Worm (Caenorhabditis elegans) whole organism, young adult: ENCODE measurements around the gene srd-11.

Experiments used
- C06A6.2 ChIP-seq: fragments of 200-800 bp; sonication (Bioruptor generic); conservative IDR thresholded peaks from 2 replicates; pipeline ENCODE4 v1.3.6; 2022; ENCODE audit warnings: missing genetic modification characterization, missing compliant biosample characterization
- C17E4.6 ChIP-seq: fragments of 200-800 bp; sonication (Bioruptor generic); IDR thresholded peaks from 2 replicates; pipeline ENCODE4 v1.3.6; 2022; ENCODE audit warnings: missing genetic modification reagents, missing genetic modification characterization, missing compliant biosample characterization
- D2030.7 ChIP-seq: fragments of 200-800 bp; sonication (Bioruptor generic); IDR thresholded peaks from 2 replicates; pipeline ENCODE4 v1.3.6; 2022; ENCODE audit warnings: missing genetic modification reagents, missing genetic modification characterization, missing compliant biosample characterization
- F23B12.7 ChIP-seq: sonication (generic microtip); optimal IDR thresholded peaks from 2 replicates; lab custom pipeline; 2017; ENCODE audit warnings: missing genetic modification characterization, mild to moderate bottlenecking, missing compliant biosample characterization, antibody characterized with exemption, moderate library complexity; ENCODE audit not compliant: insufficient read depth
- F37B4.10 ChIP-seq: fragments of 200-800 bp; sonication (Bioruptor generic); IDR thresholded peaks from 2 replicates; pipeline ENCODE4 v1.3.6; 2022; ENCODE audit warnings: missing genetic modification characterization, missing compliant biosample characterization
- Y53F4B.3 ChIP-seq: fragments of 200-800 bp; sonication (Bioruptor generic); IDR thresholded peaks from 2 replicates; pipeline ENCODE4 v1.3.6; 2022; ENCODE audit warnings: missing genetic modification reagents, missing genetic modification characterization, missing compliant biosample characterization
- Y95B8A.8 ChIP-seq: fragments of 200-800 bp; sonication (Bioruptor generic); IDR thresholded peaks from 2 replicates; pipeline ENCODE4 v1.3.6; 2022; ENCODE audit warnings: missing genetic modification reagents, missing genetic modification characterization, missing compliant biosample characterization
- ama-1 ChIP-seq, 3 experiments: fragments of 150-350 bp in 1 of 3; sonication (generic microtip) in 2 of 3; optimal IDR thresholded peaks; 2 replicates each; lab custom pipeline; 2014 to 2018; ENCODE audit warnings: missing biosample characterization in 2 of 3, missing genetic modification characterization in 2 of 3, missing genetic modification reagents in 2 of 3
- aptf-2 ChIP-seq: fragments of 200-800 bp; sonication (Bioruptor generic); conservative IDR thresholded peaks from 2 replicates; pipeline ENCODE4 v1.3.6; 2022; ENCODE audit warnings: missing genetic modification reagents, missing genetic modification characterization, missing compliant biosample characterization
- aptf-3 ChIP-seq: fragments of 200-800 bp; sonication (Bioruptor generic); IDR thresholded peaks from 2 replicates; pipeline ENCODE4 v1.3.6; 2022; ENCODE audit warnings: missing genetic modification characterization, missing compliant biosample characterization
- bed-2 ChIP-seq: fragments of 200-800 bp; sonication (Bioruptor generic); IDR thresholded peaks from 2 replicates; pipeline ENCODE4 v1.3.6; 2022; ENCODE audit warnings: missing genetic modification reagents, missing genetic modification characterization, missing compliant biosample characterization
- cebp-1 ChIP-seq, 2 experiments: fragments of 200-800 bp in 1 of 2; sonication (Bioruptor generic) in 1 of 2; sonication (generic microtip) in 1 of 2; IDR thresholded peaks in 1 of 2; optimal IDR thresholded peaks in 1 of 2; 2 replicates each; pipeline versions ENCODE4 v1.3.6 to Lab custom; 2017 to 2022; ENCODE audit warnings: missing compliant biosample characterization in 2 of 2, missing genetic modification characterization in 2 of 2, mild to moderate bottlenecking in 1 of 2, missing genetic modification reagents in 1 of 2, moderate library complexity in 1 of 2
- cebp-2 ChIP-seq: fragments of 200-800 bp; sonication (Bioruptor generic); IDR thresholded peaks from 2 replicates; pipeline ENCODE4 v1.3.6; 2022; ENCODE audit warnings: missing genetic modification characterization, missing compliant biosample characterization
- chd-7 ChIP-seq: sonication (generic microtip); optimal IDR thresholded peaks from 2 replicates; lab custom pipeline; 2016; ENCODE audit warnings: mild to moderate bottlenecking, missing genetic modification characterization, moderate library complexity, missing compliant biosample characterization
- dpl-1 ChIP-seq: fragments of 150-350 bp; optimal IDR thresholded peaks from 2 replicates; lab custom pipeline; 2014; ENCODE audit warnings: missing biosample characterization, missing genetic modification reagents, missing genetic modification characterization
- efl-1 ChIP-seq: fragments of 150-350 bp; optimal IDR thresholded peaks from 2 replicates; lab custom pipeline; 2014; ENCODE audit warnings: missing biosample characterization, missing genetic modification reagents, missing genetic modification characterization
- ets-4 ChIP-seq: fragments of 200-800 bp; sonication (Bioruptor generic); optimal IDR thresholded peaks from 2 replicates; lab custom pipeline; 2018; ENCODE audit warnings: mild to moderate bottlenecking, missing genetic modification characterization, missing compliant biosample characterization
- gei-17 ChIP-seq: fragments of 200-800 bp; sonication (Bioruptor generic); optimal IDR thresholded peaks from 2 replicates; lab custom pipeline; 2018; ENCODE audit warnings: mild to moderate bottlenecking, missing genetic modification characterization, missing compliant biosample characterization
- hmg-1.2 ChIP-seq: fragments of 200-800 bp; sonication (Bioruptor generic); IDR thresholded peaks from 2 replicates; pipeline ENCODE4 v1.3.6; 2022; ENCODE audit warnings: missing genetic modification reagents, missing genetic modification characterization, missing compliant biosample characterization
- hsf-1 ChIP-seq: fragments of 200-800 bp; sonication (Bioruptor generic); IDR thresholded peaks from 2 replicates; pipeline ENCODE4 v1.3.6; 2022; ENCODE audit warnings: missing genetic modification reagents, missing genetic modification characterization, missing compliant biosample characterization
- lin-54 ChIP-seq: fragments of 200-800 bp; sonication (Bioruptor generic); optimal IDR thresholded peaks from 2 replicates; lab custom pipeline; 2018; ENCODE audit warnings: mild to moderate bottlenecking, missing genetic modification characterization, missing compliant biosample characterization
- lsy-27 ChIP-seq: sonication (generic microtip); optimal IDR thresholded peaks from 2 replicates; lab custom pipeline; 2017; ENCODE audit warnings: missing genetic modification characterization, mild to moderate bottlenecking, missing compliant biosample characterization, antibody characterized with exemption, missing genotype, borderline replicate concordance; ENCODE audit not compliant: insufficient read depth
- madf-10 ChIP-seq: sonication (generic microtip); optimal IDR thresholded peaks from 2 replicates; lab custom pipeline; 2016; ENCODE audit warnings: mild to moderate bottlenecking, missing genetic modification characterization, missing compliant biosample characterization
- madf-6 ChIP-seq: fragments of 200-800 bp; sonication (Bioruptor generic); IDR thresholded peaks from 2 replicates; pipeline ENCODE4 v1.3.6; 2022; ENCODE audit warnings: missing genetic modification reagents, missing genetic modification characterization, missing compliant biosample characterization
- mel-28 ChIP-seq: sonication (generic microtip); optimal IDR thresholded peaks from 2 replicates; lab custom pipeline; 2016; ENCODE audit warnings: borderline replicate concordance, mild to moderate bottlenecking, missing genetic modification characterization, missing compliant biosample characterization
- nfya-1 ChIP-seq: sonication (generic microtip); optimal IDR thresholded peaks from 2 replicates; lab custom pipeline; 2017; ENCODE audit warnings: antibody characterized with exemption, missing compliant biosample characterization, missing genetic modification characterization, borderline replicate concordance; ENCODE audit not compliant: insufficient read depth
- nhr-120 ChIP-seq: fragments of 200-800 bp; sonication (Bioruptor generic); IDR thresholded peaks from 2 replicates; pipeline ENCODE4 v1.3.6; 2022; ENCODE audit warnings: missing genetic modification characterization, missing compliant biosample characterization
- nhr-27 ChIP-seq: fragments of 200-800 bp; sonication (Bioruptor generic); optimal IDR thresholded peaks from 2 replicates; lab custom pipeline; 2018; ENCODE audit warnings: mild to moderate bottlenecking, missing genetic modification characterization, moderate library complexity, missing compliant biosample characterization
- nhr-80 ChIP-seq: sonication (generic microtip); optimal IDR thresholded peaks from 2 replicates; lab custom pipeline; 2016; ENCODE audit warnings: missing genetic modification characterization, missing compliant biosample characterization
- rpc-1 ChIP-seq, 2 experiments: fragments of 150-350 bp in 1 of 2; sonication (generic microtip) in 1 of 2; optimal IDR thresholded peaks; 2 replicates each; lab custom pipeline; 2014 to 2018; ENCODE audit warnings: missing biosample characterization in 1 of 2, missing genetic modification characterization in 1 of 2, missing genetic modification reagents in 1 of 2, missing genotype in 1 of 2
- sdz-38 ChIP-seq: sonication (generic microtip); optimal IDR thresholded peaks from 2 replicates; lab custom pipeline; 2016; ENCODE audit warnings: missing genotype, missing genetic modification characterization, missing compliant biosample characterization
- sea-2 ChIP-seq: fragments of 200-800 bp; sonication (Bioruptor generic); IDR thresholded peaks from 2 replicates; pipeline ENCODE4 v1.3.6; 2022; ENCODE audit warnings: missing genetic modification characterization, missing compliant biosample characterization
- snpc-1.1 ChIP-seq: sonication (generic microtip); optimal IDR thresholded peaks from 2 replicates; lab custom pipeline; 2017; ENCODE audit warnings: missing genetic modification characterization, mild to moderate bottlenecking, missing compliant biosample characterization, antibody characterized with exemption, moderate library complexity, missing genotype, missing genetic modification reagents; ENCODE audit not compliant: insufficient read depth
- snpc-4 ChIP-seq, 5 experiments: fragments of 150-350 bp in 1 of 5; sonication (generic microtip) in 4 of 5; optimal IDR thresholded peaks; 2 replicates each; lab custom pipeline; 2014 to 2018; ENCODE audit warnings: missing genetic modification characterization in 5 of 5, missing biosample characterization in 3 of 5, antibody characterized with exemption in 2 of 5, mild to moderate bottlenecking in 2 of 5, missing compliant biosample characterization in 2 of 5, missing genotype in 2 of 5, moderate library complexity in 2 of 5, missing genetic modification reagents in 1 of 5
- tbp1 ChIP-seq: fragments of 200-800 bp; sonication (Bioruptor generic); optimal IDR thresholded peaks from 2 replicates; lab custom pipeline; 2018; ENCODE audit warnings: mild to moderate bottlenecking, missing genetic modification characterization, missing compliant biosample characterization
- tlf-1 ChIP-seq: fragments of 200-800 bp; sonication (Bioruptor generic); optimal IDR thresholded peaks from 2 replicates; lab custom pipeline; 2018; ENCODE audit warnings: mild to moderate bottlenecking, missing genetic modification characterization, missing compliant biosample characterization
- unc-130 ChIP-seq: sonication (generic microtip); optimal IDR thresholded peaks from 2 replicates; lab custom pipeline; 2016; ENCODE audit warnings: missing genetic modification reagents, missing genetic modification characterization, missing compliant biosample characterization
- xnd-1 ChIP-seq: sonication (generic microtip); optimal IDR thresholded peaks from 2 replicates; lab custom pipeline; 2016; ENCODE audit warnings: missing genotype, missing genetic modification reagents, missing genetic modification characterization, missing compliant biosample characterization

The srd-11 gene

DNA sequence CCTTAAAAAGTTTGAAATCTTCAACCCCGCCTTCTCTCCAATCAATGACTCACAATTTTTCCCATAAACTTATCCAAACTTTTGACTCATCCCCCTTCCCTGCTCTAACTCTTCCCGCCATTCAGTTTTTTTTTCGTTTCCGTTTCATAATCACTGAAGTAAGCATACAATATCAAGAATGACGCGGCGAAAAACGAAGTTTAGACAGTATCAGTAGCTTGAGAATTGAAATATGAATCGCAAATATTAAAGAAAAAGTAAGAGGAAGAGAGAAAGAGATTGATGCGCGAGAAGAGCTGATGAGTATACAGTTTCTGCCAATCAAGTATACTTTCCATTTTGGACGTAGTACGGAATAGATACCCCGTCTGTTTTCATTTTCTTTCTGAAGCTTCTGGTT lies 42.2 kb downstream of the srd-11 start:
- no peak for TF ChIP-seq F37B4.10
- TF ChIP-seq nhr-80 (tag; lab: Kevin White, UChicago), result peak; percentile 75
- TF ChIP-seq unc-130, result no peak
- TF ChIP-seq madf-10, result no peak
- no peak for TF ChIP-seq tlf-1 (GFP tag; lab: Kevin White, UChicago)
- TF ChIP-seq dpl-1, result no peak
- TF ChIP-seq ama-1 (optimal IDR thresholded peaks at IDR 0.05; lab: Kevin White, UChicago), result no peak
- no peak for TF ChIP-seq ama-1 (GFP tag; optimal IDR thresholded peaks at IDR 0.05; lab: Kevin White, UChicago)

DNA sequence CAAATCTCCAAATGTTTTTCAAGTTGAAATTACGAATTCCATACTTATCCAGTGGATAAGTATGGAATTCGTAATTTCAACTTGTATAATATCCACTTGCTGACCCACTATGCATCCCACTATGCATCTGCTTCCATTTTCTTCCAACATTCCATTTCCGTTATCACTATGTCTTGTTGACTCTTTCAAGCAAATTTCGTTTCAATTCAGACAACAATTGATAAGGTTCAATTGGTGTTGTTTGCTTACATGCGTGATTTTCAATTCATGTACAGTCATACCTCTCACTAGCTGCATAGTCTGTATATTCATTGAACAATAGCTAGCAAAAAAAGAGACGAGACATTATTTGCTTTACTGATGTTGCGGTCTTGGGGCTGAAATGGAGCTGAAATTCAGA lies 42.8 kb downstream of the srd-11 start:
- TF ChIP-seq Y53F4B.3 (GFP tag; lab: Robert Waterston, UW), result no peak
- TF ChIP-seq cebp-1 (GFP tag; IDR thresholded peaks at IDR 0.05; lab: Robert Waterston, UW), result no peak
- no peak for TF ChIP-seq cebp-1 (tag; optimal IDR thresholded peaks at IDR 0.05; lab: Kevin White, UChicago)
- TF ChIP-seq nhr-80 (tag; lab: Kevin White, UChicago), result peak; percentile 17
- no peak for TF ChIP-seq lsy-27 (tag; lab: Kevin White, UChicago)

DNA sequence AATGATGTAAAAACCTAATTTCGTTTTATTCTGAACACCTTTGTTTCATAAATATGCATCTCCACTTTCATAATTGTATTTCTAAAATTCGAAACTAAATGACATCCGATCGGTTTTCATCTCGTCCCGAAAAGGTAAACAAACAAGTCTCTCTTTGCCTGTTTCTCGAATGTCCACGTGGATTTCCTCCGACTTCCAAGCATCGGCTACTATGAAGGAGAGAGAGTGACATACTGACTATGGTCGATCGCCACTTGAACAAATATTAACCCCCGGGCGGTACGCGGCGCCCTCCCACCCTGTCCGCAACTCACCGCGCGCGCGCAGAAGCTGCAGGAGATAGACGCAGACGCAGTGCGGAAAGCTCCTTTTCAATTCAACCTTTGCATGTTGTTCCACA lies 43.8 kb downstream of the srd-11 start:
- TF ChIP-seq aptf-3 (no peak), xnd-1 (tag; lab: Kevin White, UChicago) (no peak), hsf-1 (0 out of 2 replicates have a peak, but pooled peaks have one; percentile 9), aptf-2 (GFP tag; lab: Robert Waterston, UW) (no peak)

DNA sequence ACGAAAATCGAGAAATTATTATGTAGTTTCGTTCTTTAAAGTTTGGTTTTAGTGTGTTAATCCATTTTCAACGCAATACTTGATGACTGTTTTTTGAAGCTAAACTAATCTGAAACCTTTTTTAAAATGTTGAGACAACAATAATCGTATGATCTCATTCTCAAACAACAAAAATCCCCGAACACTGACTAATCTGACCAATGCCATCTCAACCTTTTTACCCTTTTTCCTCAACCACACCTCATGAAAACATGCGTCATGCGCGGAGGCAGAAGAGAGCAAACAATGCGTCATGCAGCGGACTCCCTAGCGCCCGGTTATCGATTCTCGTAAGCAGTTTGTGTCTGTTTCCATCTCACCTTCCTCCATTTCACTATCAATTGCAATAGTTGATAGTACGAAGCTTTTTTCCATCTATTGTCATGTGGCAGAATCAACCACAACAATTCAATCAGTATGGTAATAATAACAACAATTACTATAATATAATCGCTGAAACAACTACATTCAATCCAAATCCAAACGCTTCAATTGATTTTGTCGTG lies 47.9 kb downstream of the srd-11 start, which contains the start of gene C50B8.4:
C50B8.4 (plus strand) TSS at position 299 of the 545 bp plus-strand sequence.
- TF ChIP-seq ama-1 (optimal IDR thresholded peaks at IDR 0.05; lab: Kevin White, UChicago) (no peak), ama-1 (GFP tag; optimal IDR thresholded peaks at IDR 0.05; lab: Kevin White, UChicago) (no peak), snpc-4 (GFP tag; optimal IDR thresholded peaks at IDR 0.05; lab: Kevin White, UChicago) (no peak), snpc-4 (tag; optimal IDR thresholded peaks at IDR 0.05; lab: Kevin White, UChicago) (peak in 1 of 4 experiments; percentile 8), sea-2 (GFP tag; lab: Robert Waterston, UW) (no peak), nhr-80 (tag; lab: Kevin White, UChicago) (peak; percentile 75)

DNA sequence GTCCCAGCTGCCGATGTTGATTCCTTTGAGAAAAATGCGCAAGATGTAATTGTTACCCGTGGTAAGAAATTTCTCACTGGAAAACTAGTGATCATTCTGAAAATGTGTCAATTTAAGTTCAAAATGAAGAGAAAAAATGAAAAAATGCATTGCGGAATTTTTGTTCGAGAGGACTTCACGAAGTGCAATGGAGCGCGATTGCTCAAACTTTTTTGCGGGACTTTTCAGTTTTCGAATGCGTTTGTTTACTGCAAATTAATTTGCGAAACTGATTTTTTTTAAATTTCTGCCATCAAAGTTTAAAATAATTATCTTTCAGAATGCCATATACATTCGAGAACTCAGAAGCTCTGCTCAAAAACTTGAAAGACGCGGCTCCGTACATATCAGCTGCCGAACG lies 51.1 kb downstream of the srd-11 start, which contains the start of the genes nuaf-1 and bir-2:
nuaf-1 (minus strand) TSS at position 98 of the 400 bp plus-strand sequence.
bir-2 (plus strand) TSS at position 318 of the 400 bp plus-strand sequence.
- TF ChIP-seq nhr-27 (tag; lab: Kevin White, UChicago) (no peak), madf-6 (peak; percentile 63), nfya-1 (tag; lab: Kevin White, UChicago) (no peak), bed-2 (no peak), F23B12.7 (tag; lab: Kevin White, UChicago) (peak; percentile 3), ets-4 (no peak), mel-28 (tag; lab: Kevin White, UChicago) (no peak), nhr-120 (GFP tag; lab: Robert Waterston, UW) (no peak), xnd-1 (tag; lab: Kevin White, UChicago) (no peak), snpc-1.1 (tag; lab: Kevin White, UChicago) (no peak), snpc-4 (GFP tag; optimal IDR thresholded peaks at IDR 0.05; lab: Kevin White, UChicago) (no peak), snpc-4 (tag; optimal IDR thresholded peaks at IDR 0.05; lab: Kevin White, UChicago) (peak in 2 of 4 experiments; percentile 17 to 40), nhr-80 (tag; lab: Kevin White, UChicago) (peak; percentile 8), sdz-38 (tag; lab: Kevin White, UChicago) (no peak), C17E4.6 (GFP tag; lab: Robert Waterston, UW) (no peak), efl-1 (GFP tag; lab: Kevin White, UChicago) (peak; percentile 46), chd-7 (tag; lab: Kevin White, UChicago) (no peak), lin-54 (GFP tag; lab: Kevin White, UChicago) (peak; percentile 65), Y95B8A.8 (GFP tag; lab: Robert Waterston, UW) (no peak), hmg-1.2 (0 out of 2 replicates have a peak, but pooled peaks have one; percentile 8), cebp-2 (GFP tag; lab: Robert Waterston, UW) (no peak), D2030.7 (GFP tag; lab: Robert Waterston, UW) (peak; percentile 45), tbp1 (no peak), C06A6.2 (GFP tag; lab: Robert Waterston, UW) (no peak), gei-17 (GFP tag; lab: Kevin White, UChicago) (no peak), rpc-1 (optimal IDR thresholded peaks at IDR 0.05; lab: Kevin White, UChicago) (no peak), rpc-1 (tag; optimal IDR thresholded peaks at IDR 0.05; lab: Kevin White, UChicago) (no peak)
